Worm (Caenorhabditis elegans): ENCODE measurements around the gene F08F3.6.

DNA sequence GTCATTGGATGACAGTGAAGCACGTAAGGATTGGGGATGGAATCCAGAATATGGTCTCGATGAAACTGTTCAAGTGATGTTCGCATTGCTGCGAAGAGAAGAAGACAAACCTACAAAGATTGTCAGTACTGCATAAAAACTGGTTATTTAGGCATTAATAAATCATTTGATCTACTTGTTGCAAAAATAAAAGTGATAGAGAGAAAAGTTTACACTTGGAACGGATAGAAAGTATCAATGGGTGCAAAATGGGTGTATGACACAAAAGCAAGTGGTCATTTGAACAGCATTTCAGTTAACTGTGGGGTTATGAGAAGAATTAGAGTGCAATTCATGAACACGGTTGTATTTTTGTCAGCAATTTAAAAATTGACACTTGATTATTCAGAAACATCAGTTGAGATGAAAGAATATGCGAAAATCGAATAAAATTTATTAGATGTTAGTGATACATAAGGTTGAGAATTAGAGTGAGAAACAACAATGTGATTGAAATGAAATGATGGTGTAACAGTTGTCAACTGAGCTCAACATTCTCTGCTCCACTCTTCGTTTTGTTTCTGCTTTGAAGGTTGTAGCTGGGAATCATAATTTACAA lies 7.0 kb downstream of the F08F3.6 start, which contains the start of gene F08F3.10:
- TF ChIP-seq him-1 (tag; optimal IDR thresholded peaks at IDR 0.05), result no peak
- TF ChIP-seq dao-5 (tag; optimal IDR thresholded peaks at IDR 0.05), result no peak
